Worm (Caenorhabditis elegans) whole organism, early embryonic: ENCODE measurements around the gene rbx-1.

Experiments
- B0310.2 ChIP-seq: sonication (generic microtip); optimal IDR thresholded peaks from 2 replicates; lab custom pipeline; 2016; ENCODE audit warnings: mild to moderate bottlenecking, missing genetic modification characterization, missing compliant biosample characterization
- aly-1 ChIP-seq: sonication (generic microtip); optimal IDR thresholded peaks from 2 replicates; lab custom pipeline; 2016; ENCODE audit warnings: missing genetic modification characterization, missing compliant biosample characterization
- ama-1 ChIP-seq: fragments of 150-350 bp; optimal IDR thresholded peaks from 2 replicates; lab custom pipeline; 2014
- ceh-36 ChIP-seq: sonication (generic microtip); optimal IDR thresholded peaks from 2 replicates; lab custom pipeline; 2016; ENCODE audit warnings: missing genetic modification characterization, inconsistent platforms, missing compliant biosample characterization
- hmbx-1 ChIP-seq: sonication (generic microtip); optimal IDR thresholded peaks from 2 replicates; lab custom pipeline; 2016; ENCODE audit warnings: mild to moderate bottlenecking, missing genetic modification characterization, missing compliant biosample characterization
- hmg-4 ChIP-seq: fragments of 200-800 bp; sonication (Bioruptor generic); optimal IDR thresholded peaks from 2 replicates; lab custom pipeline; 2018; ENCODE audit warnings: mild to moderate bottlenecking, missing genetic modification characterization, missing compliant biosample characterization
- scrt-1 ChIP-seq: fragments of 200-800 bp; sonication (Bioruptor generic); IDR thresholded peaks from 2 replicates; pipeline ENCODE4 v1.3.6; 2022; ENCODE audit warnings: missing genetic modification characterization, missing compliant biosample characterization
- sea-1 ChIP-seq: fragments of 200-800 bp; sonication (Bioruptor generic); conservative IDR thresholded peaks from 2 replicates; pipeline ENCODE4 v1.3.6; 2022; ENCODE audit warnings: missing genetic modification characterization, missing compliant biosample characterization

ce11 chrV:9680260-9680659 is 10.1 kb downstream of the rbx-1 start:
- TF ChIP-seq B0310.2 (no peak), ceh-36 (tag; lab: Kevin White, UChicago) (no peak), aly-1 (no peak), scrt-1 (GFP tag; lab: Robert Waterston, UW) (no peak), sea-1 (no peak), hmg-4 (GFP tag; lab: Kevin White, UChicago) (no peak), ama-1 (no peak), hmbx-1 (tag; lab: Kevin White, UChicago) (no peak)
